Worm (Caenorhabditis elegans) whole organism, mixed stage, embryonic: ENCODE measurements around the gene pcn-1.

Experiments
- M03D4.4 ChIP-seq: sonication (generic microtip); optimal IDR thresholded peaks from 2 replicates; lab custom pipeline; 2017; ENCODE audit warnings: mild to moderate bottlenecking, missing genetic modification characterization, missing compliant biosample characterization
- blmp-1 ChIP-seq: fragments of 150-350 bp; optimal IDR thresholded peaks from 2 replicates; lab custom pipeline; 2014; ENCODE audit warnings: missing biosample characterization, missing genetic modification characterization
- ceh-43 ChIP-seq: fragments of 200-800 bp; sonication (Bioruptor generic); optimal IDR thresholded peaks from 2 replicates; lab custom pipeline; 2018; ENCODE audit warnings: mild to moderate bottlenecking, missing genetic modification characterization, moderate library complexity, missing compliant biosample characterization
- ceh-83 ChIP-seq: fragments of 200-800 bp; sonication (Bioruptor generic); optimal IDR thresholded peaks from 2 replicates; lab custom pipeline; 2018; ENCODE audit warnings: mild to moderate bottlenecking, missing genetic modification characterization, missing compliant biosample characterization
- ces-1 ChIP-seq: fragments of 150-350 bp; optimal IDR thresholded peaks from 2 replicates; lab custom pipeline; 2014; ENCODE audit warnings: missing biosample characterization, missing genetic modification reagents, missing genetic modification characterization
- cnd-1 ChIP-seq: fragments of 200-800 bp; sonication (Bioruptor generic); optimal IDR thresholded peaks from 2 replicates; lab custom pipeline; 2018; ENCODE audit warnings: mild to moderate bottlenecking, missing genetic modification characterization, missing compliant biosample characterization
- drap-1 ChIP-seq: fragments of 200-800 bp; sonication (Bioruptor generic); optimal IDR thresholded peaks from 3 replicates; lab custom pipeline; 2018; ENCODE audit warnings: mild to moderate bottlenecking, missing genetic modification characterization, missing compliant biosample characterization
- elt-1 ChIP-seq: sonication (generic microtip); optimal IDR thresholded peaks from 2 replicates; lab custom pipeline; 2017; ENCODE audit warnings: missing genetic modification characterization, mild to moderate bottlenecking, missing compliant biosample characterization, antibody characterized with exemption, moderate library complexity, borderline replicate concordance; ENCODE audit not compliant: insufficient read depth
- elt-3 ChIP-seq: fragments of 150-350 bp; optimal IDR thresholded peaks from 2 replicates; lab custom pipeline; 2014; ENCODE audit warnings: missing biosample characterization, missing genetic modification characterization
- flh-1 ChIP-seq: fragments of 200-800 bp; sonication (Bioruptor generic); optimal IDR thresholded peaks from 2 replicates; lab custom pipeline; 2018; ENCODE audit warnings: mild to moderate bottlenecking, missing genetic modification characterization, moderate library complexity, missing compliant biosample characterization
- ham-2 ChIP-seq: fragments of 200-800 bp; sonication (Bioruptor generic); optimal IDR thresholded peaks from 2 replicates; lab custom pipeline; 2018; ENCODE audit warnings: mild to moderate bottlenecking, missing genetic modification characterization, missing compliant biosample characterization
- hlh-1 ChIP-seq: fragments of 150-350 bp; optimal IDR thresholded peaks from 2 replicates; lab custom pipeline; 2014; ENCODE audit warnings: missing biosample characterization, missing genetic modification reagents, missing genetic modification characterization
- lin-13 ChIP-seq: fragments of 150-350 bp; optimal IDR thresholded peaks from 2 replicates; lab custom pipeline; 2014; ENCODE audit warnings: missing biosample characterization, missing genetic modification characterization
- lin-32 ChIP-seq: fragments of 200-800 bp; sonication (Bioruptor generic); optimal IDR thresholded peaks from 2 replicates; lab custom pipeline; 2018; ENCODE audit warnings: mild to moderate bottlenecking, missing genetic modification characterization, missing compliant biosample characterization
- lsy-2 ChIP-seq: fragments of 150-350 bp; optimal IDR thresholded peaks from 2 replicates; lab custom pipeline; 2014; ENCODE audit warnings: missing biosample characterization, missing genetic modification characterization
- mab-5 ChIP-seq: fragments of 150-350 bp; optimal IDR thresholded peaks from 2 replicates; lab custom pipeline; 2014; ENCODE audit warnings: missing biosample characterization, missing genetic modification characterization
- mep-1 ChIP-seq: fragments of 150-350 bp; optimal IDR thresholded peaks from 2 replicates; lab custom pipeline; 2017; ENCODE audit warnings: missing biosample characterization, missing genetic modification reagents, missing genetic modification characterization, inconsistent platforms
- mls-2 ChIP-seq: sonication (generic microtip); optimal IDR thresholded peaks from 2 replicates; lab custom pipeline; 2016; ENCODE audit warnings: mild to moderate bottlenecking, missing genetic modification characterization, moderate library complexity, missing compliant biosample characterization
- nhr-12 ChIP-seq: fragments of 150-350 bp; optimal IDR thresholded peaks from 2 replicates; lab custom pipeline; 2014; ENCODE audit warnings: missing biosample characterization, missing genetic modification characterization
- nhr-2 ChIP-seq: fragments of 150-350 bp; optimal IDR thresholded peaks from 2 replicates; lab custom pipeline; 2014; ENCODE audit warnings: missing biosample characterization, missing genetic modification characterization
- nhr-237 ChIP-seq: fragments of 150-350 bp; optimal IDR thresholded peaks from 2 replicates; lab custom pipeline; 2014; ENCODE audit warnings: missing biosample characterization, missing genetic modification characterization
- nhr-28 ChIP-seq: fragments of 150-350 bp; optimal IDR thresholded peaks from 2 replicates; lab custom pipeline; 2014; ENCODE audit warnings: missing biosample characterization, missing genetic modification characterization
- nhr-76 ChIP-seq: sonication (generic microtip); optimal IDR thresholded peaks from 2 replicates; lab custom pipeline; 2017; ENCODE audit warnings: missing biosample characterization, missing genetic modification characterization
- pha-4 ChIP-seq: fragments of 150-350 bp; optimal IDR thresholded peaks from 2 replicates; lab custom pipeline; 2018; ENCODE audit warnings: missing biosample characterization, missing genetic modification reagents, missing genetic modification characterization
- sem-2 ChIP-seq: fragments of 200-800 bp; sonication (Bioruptor generic); optimal IDR thresholded peaks from 2 replicates; lab custom pipeline; 2018; ENCODE audit warnings: mild to moderate bottlenecking, missing genetic modification characterization, missing compliant biosample characterization
- snpc-4 ChIP-seq: fragments of 150-350 bp; optimal IDR thresholded peaks from 2 replicates; lab custom pipeline; 2014; ENCODE audit warnings: missing biosample characterization, missing genetic modification characterization
- sptf-1 ChIP-seq: sonication (generic microtip); optimal IDR thresholded peaks from 2 replicates; lab custom pipeline; 2017; ENCODE audit warnings: mild to moderate bottlenecking, missing genetic modification characterization, moderate library complexity, missing compliant biosample characterization
- tbx-8 ChIP-seq: fragments of 200-800 bp; sonication (Bioruptor generic); optimal IDR thresholded peaks from 2 replicates; lab custom pipeline; 2018; ENCODE audit warnings: mild to moderate bottlenecking, missing genetic modification characterization, moderate library complexity, missing compliant biosample characterization
- unc-39 ChIP-seq: fragments of 150-350 bp; optimal IDR thresholded peaks from 2 replicates; lab custom pipeline; 2014; ENCODE audit warnings: missing biosample characterization, missing genetic modification characterization
- unc-62 ChIP-seq: fragments of 150-350 bp; optimal IDR thresholded peaks from 2 replicates; lab custom pipeline; 2014; ENCODE audit warnings: missing biosample characterization, missing genetic modification reagents, missing genetic modification characterization
- ztf-11 ChIP-seq: fragments of 150-350 bp; optimal IDR thresholded peaks from 2 replicates; lab custom pipeline; 2014; ENCODE audit warnings: missing biosample characterization, missing genetic modification characterization

Gene pcn-1

ce11 chrIV:4085787-4086262 lies 36.6 kb upstream of the pcn-1 start, which contains the start of gene C35B1.2:
C35B1.2 (plus strand) TSS chrIV:4086212.
- TF ChIP-seq mls-2 (no peak), lsy-2 (tag; lab: Kevin White, UChicago) (peak; percentile 9), lin-13 (tag; lab: Kevin White, UChicago) (no peak), elt-3 (tag; lab: Kevin White, UChicago) (no peak), ces-1 (GFP tag; lab: Kevin White, UChicago) (peak; percentile 13)

ce11 chrIV:4085022-4085421 lies 35.8 kb upstream of the pcn-1 start:
- TF ChIP-seq ceh-43 (GFP tag; lab: Kevin White, UChicago) (no peak), ham-2 (GFP tag; lab: Kevin White, UChicago) (no peak), sptf-1 (no peak), hlh-1 (no peak), nhr-28 (tag; lab: Kevin White, UChicago) (no peak), elt-3 (tag; lab: Kevin White, UChicago) (no peak), unc-39 (no peak), mab-5 (tag; lab: Kevin White, UChicago) (no peak), snpc-4 (no peak), pha-4 (tag; lab: Kevin White, UChicago) (no peak), ztf-11 (tag; lab: Kevin White, UChicago) (no peak), tbx-8 (no peak), lsy-2 (tag; lab: Kevin White, UChicago) (no peak), elt-1 (tag; lab: Kevin White, UChicago) (no peak)

- TF ChIP-seq snpc-4 = no peak
- TF ChIP-seq hlh-1 = no peak
- TF ChIP-seq cnd-1 (tag; lab: Kevin White, UChicago) = no peak
- no peak for TF ChIP-seq unc-39
- TF ChIP-seq pha-4 (tag; lab: Kevin White, UChicago) = no peak
- TF ChIP-seq elt-1 (tag; lab: Kevin White, UChicago) = no peak
- TF ChIP-seq blmp-1 (tag; lab: Kevin White, UChicago) = no peak
- TF ChIP-seq mls-2 = no peak
- TF ChIP-seq nhr-76 (tag; lab: Kevin White, UChicago) = no peak
- no peak for TF ChIP-seq sptf-1
- TF ChIP-seq sem-2 (GFP tag; lab: Kevin White, UChicago) = no peak
- no peak for TF ChIP-seq mab-5 (tag; lab: Kevin White, UChicago)
- TF ChIP-seq ceh-43 (GFP tag; lab: Kevin White, UChicago) = no peak
- no peak for TF ChIP-seq nhr-2
- no peak for TF ChIP-seq lin-32 (GFP tag; lab: Kevin White, UChicago)
- TF ChIP-seq M03D4.4 (tag; lab: Kevin White, UChicago) = no peak
- TF ChIP-seq nhr-237 = no peak
- TF ChIP-seq ham-2 (GFP tag; lab: Kevin White, UChicago) = no peak
Measured at ce11 chrIV:4084109-4084508, 34.9 kb upstream of the pcn-1 start, which contains the start of gene C35B1.5. C35B1.5 (minus strand) TSS chrIV:4084209.

- TF ChIP-seq hlh-1 (no peak), elt-1 (tag; lab: Kevin White, UChicago) (no peak), lsy-2 (tag; lab: Kevin White, UChicago) (no peak)
Measured at ce11 chrIV:4083094-4083493, 33.8 kb upstream of the pcn-1 start.

ce11 chrIV:4082599-4082998 lies 33.4 kb upstream of the pcn-1 start:
- TF ChIP-seq nhr-76 (tag; lab: Kevin White, UChicago) = no peak
- no peak for TF ChIP-seq drap-1 (GFP tag; lab: Kevin White, UChicago)
- no peak for TF ChIP-seq blmp-1 (tag; lab: Kevin White, UChicago)
- no peak for TF ChIP-seq tbx-8
- TF ChIP-seq cnd-1 (tag; lab: Kevin White, UChicago) = no peak
- no peak for TF ChIP-seq ceh-83 (GFP tag; lab: Kevin White, UChicago)
- TF ChIP-seq nhr-12 = no peak
- no peak for TF ChIP-seq hlh-1
- TF ChIP-seq unc-39 = no peak

- TF ChIP-seq nhr-2 = no peak
- no peak for TF ChIP-seq lin-13 (tag; lab: Kevin White, UChicago)
- TF ChIP-seq unc-62 = no peak
- TF ChIP-seq M03D4.4 (tag; lab: Kevin White, UChicago) = no peak
- TF ChIP-seq flh-1 (GFP tag; lab: Kevin White, UChicago) = no peak
- TF ChIP-seq ceh-83 (GFP tag; lab: Kevin White, UChicago) = no peak
- TF ChIP-seq nhr-237 = no peak
- TF ChIP-seq ztf-11 (tag; lab: Kevin White, UChicago) = no peak
- TF ChIP-seq nhr-12 = no peak
- no peak for TF ChIP-seq mls-2
- no peak for TF ChIP-seq pha-4 (tag; lab: Kevin White, UChicago)
- TF ChIP-seq tbx-8 = no peak
- no peak for TF ChIP-seq mep-1 (tag; lab: Kevin White, UChicago)
- no peak for TF ChIP-seq elt-1 (tag; lab: Kevin White, UChicago)
- TF ChIP-seq ham-2 (GFP tag; lab: Kevin White, UChicago) = no peak
- no peak for TF ChIP-seq sem-2 (GFP tag; lab: Kevin White, UChicago)
- no peak for TF ChIP-seq ces-1 (GFP tag; lab: Kevin White, UChicago)
- no peak for TF ChIP-seq mab-5 (tag; lab: Kevin White, UChicago)
Measured at ce11 chrIV:4080846-4081245, 31.6 kb upstream of the pcn-1 start, which contains the start of the genes C35B1.9 and C35B1.3. C35B1.9 (minus strand) TSS chrIV:4080946. C35B1.3 (plus strand) TSS chrIV:4081151.
